Fruit fly (Drosophila melanogaster) whole organism, embryonic: ENCODE data around the gene Jarid2.
A peak's percentile ranks its signal among the peaks of the same experiment; 100 is the strongest.

Experiments
- ATbp ChIP-seq: fragments of 200-800 bp; sonication (Bioruptor generic); optimal IDR thresholded peaks from 2 replicates; lab custom pipeline; 2017; ENCODE audit warnings: missing biosample characterization, mild to moderate bottlenecking, missing genetic modification characterization, missing genetic modification reagents
- Blimp-1 ChIP-seq: fragments of 200-800 bp; sonication (Bioruptor generic); optimal IDR thresholded peaks from 3 replicates; lab custom pipeline; 2018; ENCODE audit warnings: missing biosample characterization, missing genetic modification characterization, mild to moderate bottlenecking, moderate library complexity, missing genetic modification reagents
- CG10565 ChIP-seq: fragments of 200-800 bp; sonication (Bioruptor generic); optimal IDR thresholded peaks from 3 replicates; lab custom pipeline; 2016; ENCODE audit warnings: missing biosample characterization, mild to moderate bottlenecking, missing genetic modification characterization
- CG13624 ChIP-seq: fragments of 200-800 bp; sonication (Bioruptor generic); optimal IDR thresholded peaks from 2 replicates; lab custom pipeline; 2016; ENCODE audit warnings: missing biosample characterization, missing genetic modification characterization
- CG14860 ChIP-seq: fragments of 200-800 bp; sonication (Bioruptor generic); IDR thresholded peaks from 3 replicates; pipeline ENCODE4 v1.3.6; 2022; ENCODE audit warnings: missing biosample characterization, missing genetic modification characterization; ENCODE audit not compliant: partially characterized antibody
- CG1529 ChIP-seq: fragments of 200-800 bp; sonication (Bioruptor generic); optimal IDR thresholded peaks from 3 replicates; lab custom pipeline; 2018; ENCODE audit warnings: missing biosample characterization, missing genetic modification characterization
- CG17359 ChIP-seq: fragments of 200-800 bp; sonication (Bioruptor generic); optimal IDR thresholded peaks from 3 replicates; lab custom pipeline; 2018; ENCODE audit warnings: missing biosample characterization, mild to moderate bottlenecking, missing genetic modification characterization, moderate library complexity
- CG17912 ChIP-seq: fragments of 200-800 bp; sonication (Bioruptor generic); optimal IDR thresholded peaks from 2 replicates; lab custom pipeline; 2018; ENCODE audit warnings: missing biosample characterization, mild to moderate bottlenecking, missing genetic modification characterization
- CG18262 ChIP-seq: fragments of 200-800 bp; optimal IDR thresholded peaks from 3 replicates; lab custom pipeline; 2019; ENCODE audit warnings: missing biosample characterization, mild to moderate bottlenecking, missing genetic modification characterization, moderate library complexity
- CG18599 ChIP-seq: fragments of 200-800 bp; sonication (Bioruptor generic); optimal IDR thresholded peaks from 3 replicates; lab custom pipeline; 2017; ENCODE audit warnings: missing biosample characterization, missing genetic modification characterization, mild to moderate bottlenecking, moderate library complexity, missing genetic modification reagents
- CG2120 ChIP-seq: fragments of 200-800 bp; sonication (Bioruptor generic); optimal IDR thresholded peaks from 3 replicates; lab custom pipeline; 2016; ENCODE audit warnings: missing biosample characterization, missing genetic modification characterization
- CG32767 ChIP-seq: fragments of 200-800 bp; sonication (Bioruptor generic); IDR thresholded peaks from 2 replicates; pipeline ENCODE4 v1.3.6; 2022; ENCODE audit warnings: missing biosample characterization, missing genetic modification characterization
- CG4328 ChIP-seq: fragments of 200-800 bp; sonication (Bioruptor generic); optimal IDR thresholded peaks from 3 replicates; lab custom pipeline; 2017; ENCODE audit warnings: missing biosample characterization, missing genetic modification reagents, missing genetic modification characterization
- CG4854 ChIP-seq: fragments of 200-800 bp; sonication (Bioruptor generic); optimal IDR thresholded peaks from 2 replicates; lab custom pipeline; 2016; ENCODE audit warnings: missing biosample characterization, missing genetic modification characterization, inconsistent platforms
- CG7372 ChIP-seq: fragments of 200-800 bp; sonication (Bioruptor generic); IDR thresholded peaks from 2 replicates; pipeline ENCODE4 v1.3.6; 2022; ENCODE audit warnings: missing biosample characterization, missing genetic modification characterization
- CG7745 ChIP-seq: fragments of 200-800 bp; sonication (Bioruptor generic); optimal IDR thresholded peaks from 2 replicates; lab custom pipeline; 2018; ENCODE audit warnings: missing biosample characterization, mild to moderate bottlenecking, missing genetic modification characterization, moderate library complexity
- CG7963 ChIP-seq: fragments of 200-800 bp; sonication (Bioruptor generic); IDR thresholded peaks from 3 replicates; pipeline ENCODE4 v1.3.6; 2022; ENCODE audit warnings: missing biosample characterization, missing genetic modification characterization; ENCODE audit not compliant: partially characterized antibody
- D ChIP-seq, 2 experiments: fragments of 200-800 bp in 1 of 2; fragments of >200 bp in 1 of 2; sonication (Bioruptor generic) in 1 of 2; optimal IDR thresholded peaks; 2 replicates in 1 of 2; 3 replicates in 1 of 2; lab custom pipeline; 2017; ENCODE audit warnings: mild to moderate bottlenecking in 1 of 2, missing biosample characterization in 1 of 2, missing genetic modification characterization in 1 of 2, missing genetic modification reagents in 1 of 2
- Dref ChIP-seq: fragments of 200-800 bp; sonication (Bioruptor generic); IDR thresholded peaks from 2 replicates; pipeline ENCODE4 v1.3.6; 2022; ENCODE audit warnings: missing biosample characterization, missing genetic modification characterization
- Lpt ChIP-seq: fragments of >200 bp; optimal IDR thresholded peaks from 2 replicates; lab custom pipeline; 2018; ENCODE audit warnings: missing biosample characterization, missing genetic modification characterization
- Oli ChIP-seq: fragments of 200-800 bp; sonication (Bioruptor generic); optimal IDR thresholded peaks from 2 replicates; lab custom pipeline; 2018; ENCODE audit warnings: missing biosample characterization, mild to moderate bottlenecking, missing genetic modification characterization, moderate library complexity
- Ptx1 ChIP-seq: fragments of 200-800 bp; sonication (Bioruptor generic); IDR thresholded peaks from 2 replicates; pipeline ENCODE4 v1.3.6; 2022; ENCODE audit warnings: missing biosample characterization, missing genetic modification characterization
- Sox100B ChIP-seq: fragments of 200-800 bp; sonication (Bioruptor generic); optimal IDR thresholded peaks from 3 replicates; lab custom pipeline; 2018; ENCODE audit warnings: missing biosample characterization, mild to moderate bottlenecking, missing genetic modification characterization
- ab ChIP-seq: fragments of 200-800 bp; sonication (Bioruptor generic); optimal IDR thresholded peaks from 2 replicates; lab custom pipeline; 2016; ENCODE audit warnings: missing biosample characterization, missing genetic modification characterization
- ac ChIP-seq: fragments of 200-800 bp; sonication (Bioruptor generic); optimal IDR thresholded peaks from 3 replicates; lab custom pipeline; 2017; ENCODE audit warnings: missing biosample characterization, mild to moderate bottlenecking, missing genetic modification characterization
- ash1 ChIP-seq: fragments of 200-800 bp; sonication (Bioruptor generic); optimal IDR thresholded peaks from 2 replicates; lab custom pipeline; 2018; ENCODE audit warnings: missing biosample characterization, mild to moderate bottlenecking, missing genetic modification characterization
- btn ChIP-seq: fragments of 200-800 bp; sonication (Bioruptor generic); optimal IDR thresholded peaks from 2 replicates; lab custom pipeline; 2016; ENCODE audit warnings: missing biosample characterization, missing genetic modification characterization
- cas ChIP-seq: fragments of 200-800 bp; sonication (Bioruptor generic); IDR thresholded peaks from 2 replicates; pipeline ENCODE4 v1.3.6; 2022; ENCODE audit warnings: missing biosample characterization, missing genetic modification characterization
- caup ChIP-seq: fragments of 200-800 bp; sonication (Bioruptor generic); optimal IDR thresholded peaks from 3 replicates; lab custom pipeline; 2017; ENCODE audit warnings: missing biosample characterization, mild to moderate bottlenecking, missing genetic modification characterization, moderate library complexity; ENCODE audit not compliant: severe bottlenecking
- danr ChIP-seq: fragments of 200-800 bp; sonication (Bioruptor generic); IDR thresholded peaks from 2 replicates; pipeline ENCODE4 v1.3.6; 2022; ENCODE audit warnings: missing biosample characterization, missing genetic modification characterization
- dmrt11E ChIP-seq: fragments of 200-800 bp; sonication (Bioruptor generic); optimal IDR thresholded peaks from 3 replicates; lab custom pipeline; 2018; ENCODE audit warnings: missing biosample characterization, mild to moderate bottlenecking, missing genetic modification characterization, moderate library complexity
- exex ChIP-seq: fragments of 200-800 bp; sonication (Bioruptor generic); optimal IDR thresholded peaks from 4 replicates; lab custom pipeline; 2018; ENCODE audit warnings: missing biosample characterization, mild to moderate bottlenecking, missing genetic modification characterization, moderate library complexity
- grn ChIP-seq: fragments of 200-800 bp; sonication (Bioruptor generic); optimal IDR thresholded peaks from 3 replicates; lab custom pipeline; 2017; ENCODE audit warnings: missing biosample characterization, missing genetic modification characterization
- hbn ChIP-seq: fragments of 200-800 bp; sonication (Bioruptor generic); IDR thresholded peaks from 2 replicates; pipeline ENCODE4 v1.3.6; 2022; ENCODE audit warnings: missing biosample characterization, missing genetic modification characterization; ENCODE audit not compliant: partially characterized antibody
- ind ChIP-seq: fragments of 200-800 bp; sonication (Bioruptor generic); optimal IDR thresholded peaks from 3 replicates; lab custom pipeline; 2016; ENCODE audit warnings: missing biosample characterization, missing genetic modification characterization
- kni ChIP-seq: fragments of 200-800 bp; sonication (Bioruptor generic); optimal IDR thresholded peaks from 3 replicates; lab custom pipeline; 2017; ENCODE audit warnings: mild to moderate bottlenecking, missing biosample characterization, missing genetic modification reagents, missing genetic modification characterization
- lilli ChIP-seq: fragments of 200-800 bp; sonication (Bioruptor generic); optimal IDR thresholded peaks from 3 replicates; lab custom pipeline; 2016; ENCODE audit warnings: missing biosample characterization, missing genetic modification characterization
- lov ChIP-seq, 2 experiments: fragments of 200-800 bp in 1 of 2; fragments of >200 bp in 1 of 2; sonication (Bioruptor generic) in 1 of 2; IDR thresholded peaks in 1 of 2; optimal IDR thresholded peaks in 1 of 2; 2 replicates in 1 of 2; 3 replicates in 1 of 2; pipeline versions ENCODE4 v1.3.6 to Lab custom; 2017 to 2022; ENCODE audit warnings: missing biosample characterization in 1 of 2, missing genetic modification characterization in 1 of 2
- onecut ChIP-seq: fragments of 200-800 bp; sonication (Bioruptor generic); IDR thresholded peaks from 2 replicates; pipeline ENCODE4 v1.3.6; 2022; ENCODE audit warnings: missing biosample characterization, missing genetic modification characterization
- pan ChIP-seq, 4 experiments: fragments of >200 bp in 3 of 4; fragments of 200-800 bp in 1 of 4; sonication (Bioruptor generic) in 1 of 4; optimal IDR thresholded peaks in 3 of 4; IDR thresholded peaks in 1 of 4; 2 replicates each; pipeline versions ENCODE4 v1.3.6 to Lab custom; 2017 to 2022; ENCODE audit warnings: missing biosample characterization in 2 of 4, missing genetic modification characterization in 2 of 4, mixed read lengths in 1 of 4
- pb ChIP-seq: fragments of 200-800 bp; sonication (Bioruptor generic); optimal IDR thresholded peaks from 3 replicates; lab custom pipeline; 2016; ENCODE audit warnings: missing biosample characterization, missing genetic modification characterization
- psq ChIP-seq: fragments of 200-800 bp; sonication (Bioruptor generic); optimal IDR thresholded peaks from 2 replicates; lab custom pipeline; 2017; ENCODE audit warnings: missing biosample characterization, missing genetic modification characterization
- ranshi ChIP-seq: fragments of 200-800 bp; sonication (Bioruptor generic); IDR thresholded peaks from 2 replicates; pipeline ENCODE4 v1.3.6; 2022; ENCODE audit warnings: missing biosample characterization, missing genetic modification characterization
- repo ChIP-seq: fragments of 200-800 bp; sonication (Bioruptor generic); optimal IDR thresholded peaks from 2 replicates; lab custom pipeline; 2016; ENCODE audit warnings: missing biosample characterization, missing genetic modification characterization
- ro ChIP-seq: fragments of 200-800 bp; sonication (Bioruptor generic); IDR thresholded peaks from 2 replicates; pipeline ENCODE4 v1.3.6; 2022; ENCODE audit warnings: missing biosample characterization, missing genetic modification characterization
- sens-2 ChIP-seq: fragments of 200-800 bp; sonication (Bioruptor generic); IDR thresholded peaks from 2 replicates; pipeline ENCODE4 v1.3.6; 2022; ENCODE audit warnings: missing biosample characterization, missing genetic modification characterization
- sim ChIP-seq: fragments of 200-800 bp; sonication (Bioruptor generic); IDR thresholded peaks from 2 replicates; pipeline ENCODE4 v1.3.6; 2022; ENCODE audit warnings: missing biosample characterization, missing genetic modification characterization
- sob ChIP-seq: fragments of 200-800 bp; sonication (Bioruptor generic); IDR thresholded peaks from 2 replicates; pipeline ENCODE4 v1.3.6; 2022; ENCODE audit warnings: missing biosample characterization, missing genetic modification characterization
- tin ChIP-seq: fragments of 200-800 bp; sonication (Bioruptor generic); optimal IDR thresholded peaks from 3 replicates; lab custom pipeline; 2016; ENCODE audit warnings: missing biosample characterization, missing genetic modification characterization
- twi ChIP-seq: fragments of 200-800 bp; optimal IDR thresholded peaks from 2 replicates; lab custom pipeline; 2019; ENCODE audit warnings: missing biosample characterization, mild to moderate bottlenecking, missing genetic modification characterization, moderate library complexity

Gene Jarid2

dm6 chr3L:9466595-9466994, 10.2 kb upstream of the Jarid2 start (continued):
- TF ChIP-seq twi (tag; lab: Kevin White, UChicago): no peak
- TF ChIP-seq Sox100B: peak; percentile 15
- TF ChIP-seq dmrt11E (tag; lab: Kevin White, UChicago): no peak
- no peak for TF ChIP-seq ATbp (GFP tag; lab: Kevin White, UChicago)
- TF ChIP-seq exex (tag; lab: Kevin White, UChicago): no peak
- TF ChIP-seq ab (GFP tag; lab: Kevin White, UChicago): no peak
- no peak for TF ChIP-seq CG4328 (GFP tag; lab: Kevin White, UChicago)
- no peak for TF ChIP-seq CG10565 (GFP tag; lab: Kevin White, UChicago)
- TF ChIP-seq CG1529 (GFP tag; lab: Kevin White, UChicago): no peak
- no peak for TF ChIP-seq psq (GFP tag; lab: Kevin White, UChicago)
- no peak for TF ChIP-seq danr (GFP tag; lab: Robert Waterston, UW)
- no peak for TF ChIP-seq pb (GFP tag; lab: Kevin White, UChicago)
- TF ChIP-seq CG7963: no peak
- no peak for TF ChIP-seq tin
- TF ChIP-seq CG18262: peak; percentile 28
- no peak for TF ChIP-seq sim (GFP tag; lab: Robert Waterston, UW)
- TF ChIP-seq lilli (GFP tag; lab: Kevin White, UChicago): peak; percentile 29
- TF ChIP-seq grn (GFP tag; lab: Kevin White, UChicago): no peak
- no peak for TF ChIP-seq Dref
- no peak for TF ChIP-seq onecut (GFP tag; lab: Robert Waterston, UW)
- no peak for TF ChIP-seq cas (GFP tag; lab: Robert Waterston, UW)
- TF ChIP-seq repo (GFP tag; lab: Kevin White, UChicago): no peak
- no peak for TF ChIP-seq pan (optimal IDR thresholded peaks at IDR 0.05; lab: Kevin White, UChicago)
- no peak for TF ChIP-seq pan (GFP tag; optimal IDR thresholded peaks at IDR 0.05 in 1 of 2, IDR thresholded peaks at IDR 0.05 in 1 of 2)
- no peak for TF ChIP-seq CG7745 (tag; lab: Kevin White, UChicago)
- no peak for TF ChIP-seq CG7372 (GFP tag; lab: Robert Waterston, UW)
- TF ChIP-seq Oli (tag; lab: Kevin White, UChicago): peak; percentile 48
- no peak for TF ChIP-seq lov (optimal IDR thresholded peaks at IDR 0.05; lab: Kevin White, UChicago)
- TF ChIP-seq lov (GFP tag; IDR thresholded peaks at IDR 0.05; lab: Robert Waterston, UW): no peak
- no peak for TF ChIP-seq ro
- peak; percentile 47 for TF ChIP-seq CG2120
- no peak for TF ChIP-seq Lpt
- peak; percentile 58 for TF ChIP-seq CG18599
- TF ChIP-seq sens-2 (GFP tag; lab: Robert Waterston, UW): no peak
- no peak for TF ChIP-seq kni
- TF ChIP-seq ash1 (GFP tag; lab: Kevin White, UChicago): no peak
- no peak for TF ChIP-seq CG14860 (GFP tag; lab: Robert Waterston, UW)
- TF ChIP-seq hbn (GFP tag; lab: Robert Waterston, UW): no peak
- TF ChIP-seq caup: no peak
- no peak for TF ChIP-seq ac
- no peak for TF ChIP-seq CG32767 (GFP tag; lab: Robert Waterston, UW)
- TF ChIP-seq btn (GFP tag; lab: Kevin White, UChicago): no peak
- TF ChIP-seq D (optimal IDR thresholded peaks at IDR 0.05; lab: Kevin White, UChicago): no peak
- TF ChIP-seq D (GFP tag; optimal IDR thresholded peaks at IDR 0.05; lab: Kevin White, UChicago): no peak
- TF ChIP-seq ranshi (GFP tag; lab: Robert Waterston, UW): no peak
- TF ChIP-seq CG13624 (GFP tag; lab: Kevin White, UChicago): no peak
- TF ChIP-seq CG17359 (tag; lab: Kevin White, UChicago): peak; percentile 4
- TF ChIP-seq sob (GFP tag; lab: Robert Waterston, UW): no peak
- TF ChIP-seq CG4854 (GFP tag; lab: Kevin White, UChicago): no peak
- 0 out of 2 replicates have a peak, but pooled peaks have one; percentile 23 for TF ChIP-seq Ptx1 (GFP tag; lab: Robert Waterston, UW)
- TF ChIP-seq CG17912: no peak
- TF ChIP-seq ind (GFP tag; lab: Kevin White, UChicago): no peak
- TF ChIP-seq Blimp-1 (GFP tag; lab: Kevin White, UChicago): peak; percentile 13
